Worm (Caenorhabditis elegans): Measurements from ENCODE around the gene nspd-2.

Gene nspd-2

ce11 chrIV:9843760-9844159, at the start of gene nspd-2:
TSS of gene nspd-2 (plus strand) at chrIV:9844060.
- TF ChIP-seq hmbx-1 (tag; optimal IDR thresholded peaks at IDR 0.05): no peak
- no peak for TF ChIP-seq ama-1 (optimal IDR thresholded peaks at IDR 0.05)
- no peak for TF ChIP-seq ceh-36 (tag; optimal IDR thresholded peaks at IDR 0.05)
- TF ChIP-seq tbx-11 (GFP tag; IDR thresholded peaks at IDR 0.05): no peak
- no peak for TF ChIP-seq ets-7 (tag; optimal IDR thresholded peaks at IDR 0.05)
- no peak for TF ChIP-seq scrt-1 (GFP tag; IDR thresholded peaks at IDR 0.05)
- no peak for TF ChIP-seq flt-1 (GFP tag; IDR thresholded peaks at IDR 0.05)
- no peak for TF ChIP-seq hmg-4 (GFP tag; optimal IDR thresholded peaks at IDR 0.05)
- no peak for TF ChIP-seq B0310.2 (tag; optimal IDR thresholded peaks at IDR 0.05)

DNA sequence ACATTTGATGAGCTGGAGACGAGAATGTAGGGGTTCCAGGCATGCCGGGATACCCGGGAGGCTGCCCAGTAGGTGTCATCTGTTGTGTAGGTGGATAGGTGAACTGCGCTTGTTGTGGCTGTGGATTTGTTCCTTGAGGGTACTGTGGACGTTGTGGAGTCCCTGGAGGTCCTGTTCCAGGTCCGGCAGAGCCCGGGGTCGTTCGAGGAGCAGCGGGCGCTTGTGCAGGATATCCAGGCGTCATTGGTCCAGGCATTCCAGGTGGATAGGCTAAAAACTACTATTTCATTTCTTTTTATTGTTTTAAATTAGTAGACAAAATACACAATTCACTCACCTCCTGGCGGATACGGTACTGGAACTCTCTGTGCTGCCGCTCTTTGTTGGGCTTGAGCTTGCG, 48.6 kb upstream of the nspd-2 start:
- no peak for TF ChIP-seq tbx-11 (GFP tag; IDR thresholded peaks at IDR 0.05)
- no peak for TF ChIP-seq hnd-1 (tag; optimal IDR thresholded peaks at IDR 0.05)
- no peak for TF ChIP-seq ets-7 (tag; optimal IDR thresholded peaks at IDR 0.05)
- TF ChIP-seq tra-4 (tag; optimal IDR thresholded peaks at IDR 0.05): no peak
- TF ChIP-seq tbx-37 (GFP tag; conservative IDR thresholded peaks at IDR 0.05): no peak
- TF ChIP-seq pes-1 (GFP tag; IDR thresholded peaks at IDR 0.05): no peak
- TF ChIP-seq hmbx-1 (tag; optimal IDR thresholded peaks at IDR 0.05): no peak
- no peak for TF ChIP-seq B0310.2 (tag; optimal IDR thresholded peaks at IDR 0.05)
- TF ChIP-seq scrt-1 (GFP tag; IDR thresholded peaks at IDR 0.05): no peak
- TF ChIP-seq ama-1 (optimal IDR thresholded peaks at IDR 0.05): no peak
- no peak for TF ChIP-seq F13C5.2 (tag; optimal IDR thresholded peaks at IDR 0.05)

DNA sequence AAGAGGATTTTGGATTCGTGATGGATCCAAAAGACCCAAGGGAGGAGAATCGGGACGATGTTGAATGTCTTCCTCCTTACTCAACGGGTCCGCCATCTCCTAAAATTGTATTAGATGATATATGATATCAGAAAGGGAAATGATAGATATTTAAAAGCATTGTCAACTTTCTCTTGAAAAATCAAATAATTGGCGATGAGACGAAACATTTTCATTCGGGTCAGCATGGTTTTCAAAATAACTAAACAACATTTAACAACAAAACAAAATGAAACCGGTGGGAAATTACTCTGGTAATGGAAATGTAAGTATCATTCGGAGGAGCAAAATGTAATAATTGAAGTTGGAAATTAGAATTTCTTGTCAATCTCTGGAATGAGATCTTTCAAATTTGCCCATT, 47.4 kb upstream of the nspd-2 start, which contains the start of gene pis-1:
TSS of gene pis-1 (minus strand) at position 101 of the 400 bp plus-strand sequence.
- TF ChIP-seq B0310.2 (tag; optimal IDR thresholded peaks at IDR 0.05): no peak
- TF ChIP-seq ceh-36 (tag; optimal IDR thresholded peaks at IDR 0.05): no peak
- TF ChIP-seq hnd-1 (tag; optimal IDR thresholded peaks at IDR 0.05): no peak
- TF ChIP-seq scrt-1 (GFP tag; IDR thresholded peaks at IDR 0.05): no peak
- TF ChIP-seq tbx-37 (GFP tag; conservative IDR thresholded peaks at IDR 0.05): no peak
- TF ChIP-seq tbx-11 (GFP tag; IDR thresholded peaks at IDR 0.05): no peak
- no peak for TF ChIP-seq ceh-13 (GFP tag; optimal IDR thresholded peaks at IDR 0.05)
- TF ChIP-seq hmg-4 (GFP tag; optimal IDR thresholded peaks at IDR 0.05): no peak
- no peak for TF ChIP-seq ama-1 (optimal IDR thresholded peaks at IDR 0.05)
- TF ChIP-seq F13C5.2 (tag; optimal IDR thresholded peaks at IDR 0.05): no peak
- TF ChIP-seq pes-1 (GFP tag; IDR thresholded peaks at IDR 0.05): no peak
- TF ChIP-seq tra-4 (tag; optimal IDR thresholded peaks at IDR 0.05): no peak
- TF ChIP-seq flt-1 (GFP tag; IDR thresholded peaks at IDR 0.05): no peak
- TF ChIP-seq ets-7 (tag; optimal IDR thresholded peaks at IDR 0.05): no peak
- TF ChIP-seq hmbx-1 (tag; optimal IDR thresholded peaks at IDR 0.05): no peak
- no peak for TF ChIP-seq sea-1 (GFP tag; conservative IDR thresholded peaks at IDR 0.05)

DNA sequence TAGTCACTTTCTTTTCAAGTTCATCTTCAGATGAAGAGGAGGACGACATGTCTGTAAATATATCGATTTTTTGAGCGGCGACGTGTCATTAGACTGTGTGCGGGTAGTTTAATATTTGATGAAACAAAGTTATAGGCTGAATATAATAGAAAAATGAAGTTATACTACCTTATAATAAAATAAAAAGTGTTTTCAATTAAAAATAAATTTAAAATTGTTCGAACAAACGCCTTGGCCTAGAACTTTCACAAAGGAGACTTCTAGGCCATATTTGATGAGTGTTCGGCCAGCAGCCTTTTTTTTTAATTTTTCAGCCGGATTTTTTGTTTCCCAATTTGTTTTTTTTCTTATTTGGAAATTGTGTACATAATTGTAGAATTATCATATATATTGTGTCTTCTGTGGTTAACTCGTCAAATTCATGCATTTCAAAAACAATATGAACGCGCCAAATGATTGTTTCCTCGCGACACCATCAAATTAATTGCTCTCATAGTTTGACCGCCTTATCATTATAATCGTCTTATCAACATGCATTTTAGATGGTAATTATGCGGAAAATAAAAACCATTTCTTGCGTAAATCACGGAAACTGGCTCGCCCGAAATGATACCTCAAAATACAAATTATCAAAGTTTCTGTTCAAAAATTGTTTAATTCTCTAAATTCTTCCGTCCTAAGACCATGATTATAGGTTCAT, 46.4 kb upstream of the nspd-2 start, which contains the start of gene T13F2.2:
TSS of gene T13F2.2 (minus strand) at position 51 of the 700 bp plus-strand sequence.
- TF ChIP-seq sea-1 (GFP tag; conservative IDR thresholded peaks at IDR 0.05): no peak
- TF ChIP-seq flt-1 (GFP tag; IDR thresholded peaks at IDR 0.05): no peak
- no peak for TF ChIP-seq B0310.2 (tag; optimal IDR thresholded peaks at IDR 0.05)
- no peak for TF ChIP-seq pes-1 (GFP tag; IDR thresholded peaks at IDR 0.05)
- TF ChIP-seq hmbx-1 (tag; optimal IDR thresholded peaks at IDR 0.05): no peak
- no peak for TF ChIP-seq ceh-13 (GFP tag; optimal IDR thresholded peaks at IDR 0.05)
- TF ChIP-seq F13C5.2 (tag; optimal IDR thresholded peaks at IDR 0.05): no peak

ce11 chrIV:9798307-9798706, 45.6 kb upstream of the nspd-2 start:
- no peak for TF ChIP-seq hmg-4 (GFP tag; optimal IDR thresholded peaks at IDR 0.05)
- no peak for TF ChIP-seq hnd-1 (tag; optimal IDR thresholded peaks at IDR 0.05)
- no peak for TF ChIP-seq F13C5.2 (tag; optimal IDR thresholded peaks at IDR 0.05)
- TF ChIP-seq tbx-11 (GFP tag; IDR thresholded peaks at IDR 0.05): no peak
- TF ChIP-seq tbx-37 (GFP tag; conservative IDR thresholded peaks at IDR 0.05): no peak
- TF ChIP-seq ets-7 (tag; optimal IDR thresholded peaks at IDR 0.05): no peak
- no peak for TF ChIP-seq hmbx-1 (tag; optimal IDR thresholded peaks at IDR 0.05)
- TF ChIP-seq tra-4 (tag; optimal IDR thresholded peaks at IDR 0.05): no peak
- TF ChIP-seq ama-1 (optimal IDR thresholded peaks at IDR 0.05): no peak

ce11 chrIV:9799129-9799528, 44.7 kb upstream of the nspd-2 start, which contains the start of gene fat-4:
TSS of gene fat-4 (plus strand) at chrIV:9799429.
- TF ChIP-seq ceh-36 (tag; optimal IDR thresholded peaks at IDR 0.05) (no peak), hmbx-1 (tag; optimal IDR thresholded peaks at IDR 0.05) (no peak), sea-1 (GFP tag; conservative IDR thresholded peaks at IDR 0.05) (no peak)

DNA sequence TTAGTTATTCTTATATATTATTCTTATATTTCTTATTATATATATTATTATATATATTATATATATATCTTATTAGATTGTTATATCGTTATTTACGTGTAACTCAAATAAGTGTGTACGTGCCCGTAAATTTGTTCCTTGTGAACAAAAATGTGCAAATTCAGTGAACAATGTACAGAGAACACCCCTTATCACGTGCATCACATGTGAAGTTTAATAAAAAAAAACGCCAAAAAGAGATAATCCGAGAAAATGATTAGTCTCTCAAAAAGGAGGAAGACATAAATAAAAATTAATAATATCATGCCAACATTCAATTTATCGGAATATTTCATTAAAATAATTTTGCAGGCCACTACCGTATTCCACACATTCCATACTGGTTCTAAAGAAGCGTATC, 44.2 kb upstream of the nspd-2 start:
- TF ChIP-seq pes-1 (GFP tag; IDR thresholded peaks at IDR 0.05) (no peak), ceh-13 (GFP tag; optimal IDR thresholded peaks at IDR 0.05) (no peak), sea-1 (GFP tag; conservative IDR thresholded peaks at IDR 0.05) (no peak), aly-1 (tag; optimal IDR thresholded peaks at IDR 0.05) (no peak), F13C5.2 (tag; optimal IDR thresholded peaks at IDR 0.05) (no peak), hmg-4 (GFP tag; optimal IDR thresholded peaks at IDR 0.05) (no peak), ets-7 (tag; optimal IDR thresholded peaks at IDR 0.05) (no peak), flt-1 (GFP tag; IDR thresholded peaks at IDR 0.05) (no peak), hmbx-1 (tag; optimal IDR thresholded peaks at IDR 0.05) (no peak), ama-1 (optimal IDR thresholded peaks at IDR 0.05) (no peak), hnd-1 (tag; optimal IDR thresholded peaks at IDR 0.05) (no peak), tbx-37 (GFP tag; conservative IDR thresholded peaks at IDR 0.05) (no peak), tbx-11 (GFP tag; IDR thresholded peaks at IDR 0.05) (no peak), scrt-1 (GFP tag; IDR thresholded peaks at IDR 0.05) (no peak), tra-4 (tag; optimal IDR thresholded peaks at IDR 0.05) (no peak), B0310.2 (tag; optimal IDR thresholded peaks at IDR 0.05) (no peak), ceh-36 (tag; optimal IDR thresholded peaks at IDR 0.05) (no peak)

DNA sequence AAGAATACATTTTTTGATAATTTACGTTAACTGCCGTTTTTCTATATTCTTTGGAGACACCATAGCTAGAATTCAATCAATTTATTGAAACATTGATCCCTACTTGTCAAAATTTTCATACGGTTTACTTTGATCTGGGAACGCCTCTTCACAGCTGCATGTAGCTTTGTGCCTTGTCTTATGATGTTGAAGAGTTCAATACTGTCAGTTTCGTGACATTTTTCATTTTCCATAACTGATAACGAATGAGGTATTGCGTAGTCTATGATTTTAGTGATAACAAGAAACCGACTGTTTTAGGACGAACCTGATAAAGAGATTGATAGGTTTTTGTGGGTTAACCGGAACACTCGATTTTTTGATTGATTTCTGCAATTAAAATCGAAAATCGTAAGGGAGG, 42.4 kb upstream of the nspd-2 start:
- no peak for TF ChIP-seq F13C5.2 (tag; optimal IDR thresholded peaks at IDR 0.05)
- TF ChIP-seq ets-7 (tag; optimal IDR thresholded peaks at IDR 0.05): no peak
- TF ChIP-seq tbx-11 (GFP tag; IDR thresholded peaks at IDR 0.05): no peak
- no peak for TF ChIP-seq B0310.2 (tag; optimal IDR thresholded peaks at IDR 0.05)
- no peak for TF ChIP-seq flt-1 (GFP tag; IDR thresholded peaks at IDR 0.05)
- no peak for TF ChIP-seq pes-1 (GFP tag; IDR thresholded peaks at IDR 0.05)
- no peak for TF ChIP-seq ceh-36 (tag; optimal IDR thresholded peaks at IDR 0.05)
- no peak for TF ChIP-seq ceh-13 (GFP tag; optimal IDR thresholded peaks at IDR 0.05)
- TF ChIP-seq tbx-37 (GFP tag; conservative IDR thresholded peaks at IDR 0.05): no peak
- no peak for TF ChIP-seq sea-1 (GFP tag; conservative IDR thresholded peaks at IDR 0.05)
- TF ChIP-seq tra-4 (tag; optimal IDR thresholded peaks at IDR 0.05): no peak
- TF ChIP-seq aly-1 (tag; optimal IDR thresholded peaks at IDR 0.05): no peak
- TF ChIP-seq hnd-1 (tag; optimal IDR thresholded peaks at IDR 0.05): no peak
- TF ChIP-seq scrt-1 (GFP tag; IDR thresholded peaks at IDR 0.05): no peak
- TF ChIP-seq hmbx-1 (tag; optimal IDR thresholded peaks at IDR 0.05): no peak
- TF ChIP-seq hmg-4 (GFP tag; optimal IDR thresholded peaks at IDR 0.05): no peak
- no peak for TF ChIP-seq ama-1 (optimal IDR thresholded peaks at IDR 0.05)
